Worm (Caenorhabditis elegans) whole organism, late embryonic: Measurements from ENCODE around the gene klo-2.

ENCODE experiments used
- C38D4.7 ChIP-seq: fragments of 200-800 bp; sonication (Bioruptor generic); optimal IDR thresholded peaks from 2 replicates; lab custom pipeline; 2018; ENCODE audit warnings: mild to moderate bottlenecking, missing genetic modification characterization, moderate library complexity, missing compliant biosample characterization
- ama-1 ChIP-seq: fragments of 150-350 bp; optimal IDR thresholded peaks from 2 replicates; lab custom pipeline; 2014
- ceh-24 ChIP-seq: sonication (generic microtip); optimal IDR thresholded peaks from 2 replicates; lab custom pipeline; 2016; ENCODE audit warnings: mild to moderate bottlenecking, missing genetic modification characterization, missing compliant biosample characterization
- pha-4 ChIP-seq: fragments of 150-350 bp; optimal IDR thresholded peaks from 2 replicates; lab custom pipeline; 2018; ENCODE audit warnings: missing biosample characterization, missing genetic modification reagents, missing genetic modification characterization
- sox-4 ChIP-seq: sonication (generic microtip); optimal IDR thresholded peaks from 2 replicates; lab custom pipeline; 2017; ENCODE audit warnings: mild to moderate bottlenecking, missing genetic modification characterization, inconsistent platforms, missing compliant biosample characterization
- syd-9 ChIP-seq: sonication (generic microtip); optimal IDR thresholded peaks from 2 replicates; lab custom pipeline; 2016; ENCODE audit warnings: mild to moderate bottlenecking, missing genetic modification characterization, moderate library complexity, missing compliant biosample characterization
- unc-42 ChIP-seq: sonication (generic microtip); optimal IDR thresholded peaks from 2 replicates; lab custom pipeline; 2016; ENCODE audit warnings: missing genotype, missing genetic modification characterization, missing compliant biosample characterization
- ztf-16 ChIP-seq: sonication (generic microtip); optimal IDR thresholded peaks from 2 replicates; lab custom pipeline; 2017; ENCODE audit warnings: missing genetic modification characterization, missing compliant biosample characterization

- no peak for TF ChIP-seq unc-42 (tag; lab: Kevin White, UChicago)
- no peak for TF ChIP-seq ceh-24 (tag; lab: Kevin White, UChicago)
- TF ChIP-seq sox-4 (tag; lab: Kevin White, UChicago), result no peak
- no peak for TF ChIP-seq ztf-16
- TF ChIP-seq pha-4 (tag; lab: Kevin White, UChicago), result no peak
- TF ChIP-seq ama-1 (lab: Kevin White, UChicago), result no peak
- TF ChIP-seq syd-9, result no peak
- no peak for TF ChIP-seq C38D4.7 (GFP tag; lab: Kevin White, UChicago)
These were observed 27.5 kb downstream of the klo-2 start, which contains the start of gene smg-6 for ce11 chrIII:2473554-2473953.
